Worm (Caenorhabditis elegans): ENCODE results near the gene lgc-48.
A peak's percentile ranks its signal among the peaks of the same experiment; 100 is the strongest.

Gene lgc-48

ce11 chrV:13345867-13346328, 5.9 kb downstream of the lgc-48 start, which contains the start of gene twk-43:
Gene twk-43, plus strand, starts transcription at chrV:13346278.
- TF ChIP-seq egl-5 (tag; optimal IDR thresholded peaks at IDR 0.05) (peak; percentile 68), jun-1 (tag; optimal IDR thresholded peaks at IDR 0.05) (no peak)

- TF ChIP-seq zag-1 (tag; optimal IDR thresholded peaks at IDR 0.05) (no peak), ceh-28 (tag; optimal IDR thresholded peaks at IDR 0.05) (no peak), elt-1 (tag; optimal IDR thresholded peaks at IDR 0.05) (no peak), fkh-10 (GFP tag; optimal IDR thresholded peaks at IDR 0.05) (peak; percentile 80)
Measured at ce11 chrV:13350302-13350701, 10.3 kb downstream of the lgc-48 start.

- TF ChIP-seq elt-1 (tag; optimal IDR thresholded peaks at IDR 0.05) (peak; percentile 77), mml-1 (tag; optimal IDR thresholded peaks at IDR 0.05) (no peak), fkh-10 (GFP tag; optimal IDR thresholded peaks at IDR 0.05) (no peak), lin-39 (tag; optimal IDR thresholded peaks at IDR 0.05) (peak; percentile 45), nfya-1 (tag; optimal IDR thresholded peaks at IDR 0.05; ENCODE audit: insufficient read depth) (peak; percentile 28), unc-62 (GFP tag; optimal IDR thresholded peaks at IDR 0.05) (peak; percentile 87)
Measured at ce11 chrV:13351773-13352172, 11.7 kb downstream of the lgc-48 start.

- TF ChIP-seq zag-1 (tag; optimal IDR thresholded peaks at IDR 0.05) (no peak), nhr-43 (tag; optimal IDR thresholded peaks at IDR 0.05; ENCODE audit: poor library complexity, severe bottlenecking) (no peak), elt-1 (tag; optimal IDR thresholded peaks at IDR 0.05) (peak; percentile 24)
Measured at ce11 chrV:13352415-13352814, 12.4 kb downstream of the lgc-48 start.

ce11 chrV:13356210-13356609, 16.2 kb downstream of the lgc-48 start:
- TF ChIP-seq nhr-12 (tag; optimal IDR thresholded peaks at IDR 0.05) (no peak), hmg-11 (tag; optimal IDR thresholded peaks at IDR 0.05) (no peak), snpc-4 (tag; optimal IDR thresholded peaks at IDR 0.05) (no peak), nhr-25 (tag; optimal IDR thresholded peaks at IDR 0.05) (no peak), elt-3 (tag; optimal IDR thresholded peaks at IDR 0.05) (no peak), nhr-76 (tag; optimal IDR thresholded peaks at IDR 0.05) (no peak), ceh-16 (tag; optimal IDR thresholded peaks at IDR 0.05) (no peak), ceh-28 (tag; optimal IDR thresholded peaks at IDR 0.05) (no peak), unc-62 (GFP tag; optimal IDR thresholded peaks at IDR 0.05) (no peak), ceh-82 (tag; optimal IDR thresholded peaks at IDR 0.05) (no peak), daf-12 (tag; optimal IDR thresholded peaks at IDR 0.05) (no peak), nhr-67 (tag; optimal IDR thresholded peaks at IDR 0.05) (no peak), nhr-77 (tag; optimal IDR thresholded peaks at IDR 0.05) (no peak), elt-2 (tag; optimal IDR thresholded peaks at IDR 0.05) (no peak), skn-1 (tag; optimal IDR thresholded peaks at IDR 0.05) (no peak), pha-4 (tag; optimal IDR thresholded peaks at IDR 0.05) (no peak), lin-15B (tag; optimal IDR thresholded peaks at IDR 0.05) (no peak), ztf-11 (tag; optimal IDR thresholded peaks at IDR 0.05) (no peak), pqm-1 (tag; optimal IDR thresholded peaks at IDR 0.05) (no peak)

ce11 chrV:13357652-13358281, 17.7 kb downstream of the lgc-48 start, which contains the start of gene F32H5.1:
Gene F32H5.1, minus strand, starts transcription at chrV:13358037.
- TF ChIP-seq pqm-1 (tag; optimal IDR thresholded peaks at IDR 0.05) (peak; percentile 73), elt-2 (tag; optimal IDR thresholded peaks at IDR 0.05) (peak; percentile 93), hmg-11 (tag; optimal IDR thresholded peaks at IDR 0.05) (no peak)

- TF ChIP-seq ZK546.5 (tag; optimal IDR thresholded peaks at IDR 0.05) = no peak
- TF ChIP-seq ceh-9 (tag; optimal IDR thresholded peaks at IDR 0.05) = no peak
- TF ChIP-seq nhr-43 (tag; optimal IDR thresholded peaks at IDR 0.05; ENCODE audit: poor library complexity, severe bottlenecking) = peak; percentile 8
- no peak for TF ChIP-seq R02D3.7 (tag; optimal IDR thresholded peaks at IDR 0.05)
- no peak for TF ChIP-seq mml-1 (tag; optimal IDR thresholded peaks at IDR 0.05)
- TF ChIP-seq sea-2 (GFP tag; optimal IDR thresholded peaks at IDR 0.05) = no peak
- peak; percentile 81 for TF ChIP-seq elt-1 (tag; optimal IDR thresholded peaks at IDR 0.05)
- no peak for TF ChIP-seq elt-2 (tag; optimal IDR thresholded peaks at IDR 0.05)
- TF ChIP-seq nhr-25 (tag; optimal IDR thresholded peaks at IDR 0.05) = peak; percentile 24
- TF ChIP-seq nhr-237 (tag; optimal IDR thresholded peaks at IDR 0.05) = no peak
- no peak for TF ChIP-seq pqm-1 (tag; optimal IDR thresholded peaks at IDR 0.05)
- no peak for TF ChIP-seq ztf-11 (tag; optimal IDR thresholded peaks at IDR 0.05)
- peak; percentile 35 for TF ChIP-seq nhr-23 (tag; optimal IDR thresholded peaks at IDR 0.05)
- TF ChIP-seq ceh-82 (tag; optimal IDR thresholded peaks at IDR 0.05) = no peak
- no peak for TF ChIP-seq ceh-16 (tag; optimal IDR thresholded peaks at IDR 0.05)
- TF ChIP-seq unc-62 (GFP tag; optimal IDR thresholded peaks at IDR 0.05) = no peak
Measured at ce11 chrV:13358823-13359592, 19.0 kb downstream of the lgc-48 start, which contains the start of gene F32H5.3. Gene F32H5.3, plus strand, starts transcription at chrV:13359335.

All from whole organism, L3 larva.